Worm (Caenorhabditis elegans): Measurements from ENCODE around the gene C17F4.7.
"Not testable (repeated sequence)": the region's sequence is repeated elsewhere in the genome, so short reads cannot be mapped to it uniquely, and the experiment has no call there.

Gene C17F4.7

DNA sequence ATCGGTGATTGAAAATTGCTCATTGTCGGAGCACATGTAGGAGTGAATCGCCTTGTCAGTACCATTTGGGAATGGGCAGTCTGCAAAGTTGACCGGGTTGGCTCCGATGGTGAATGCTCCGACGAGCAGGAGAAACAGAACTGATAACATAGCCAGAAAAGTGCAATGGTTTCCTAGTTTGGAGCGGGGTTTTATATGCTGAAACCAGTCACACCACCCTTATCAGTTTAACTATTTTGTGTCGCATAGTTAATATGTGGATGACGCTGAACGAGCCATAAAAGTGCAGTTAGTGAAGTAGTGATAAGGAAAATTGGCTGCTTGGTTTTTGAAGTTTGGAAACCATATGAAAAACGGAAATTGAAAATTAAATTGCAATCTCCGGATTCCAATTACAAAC, at the start of gene C17F4.7:
C17F4.7 (minus strand) TSS at position 180 of the 400 bp plus-strand sequence.
- TF ChIP-seq cebp-1 (GFP tag; IDR thresholded peaks at IDR 0.05) (no peak), cebp-1 (tag; optimal IDR thresholded peaks at IDR 0.05) (peak; percentile 14), egrh-3 (GFP tag; IDR thresholded peaks at IDR 0.05) (no peak), F57C9.4 (tag; optimal IDR thresholded peaks at IDR 0.05) (no peak), mcd-1 (GFP tag; IDR thresholded peaks at IDR 0.05) (no peak), atf-7 (tag; optimal IDR thresholded peaks at IDR 0.05) (peak; percentile 50), madf-10 (tag; optimal IDR thresholded peaks at IDR 0.05) (peak; percentile 11), pbrm-1 (GFP tag; IDR thresholded peaks at IDR 0.05) (0 out of 2 replicates have a peak, but pooled peaks have one; percentile 40), B0019.2 (GFP tag; conservative IDR thresholded peaks at IDR 0.05) (no peak), dox-1 (GFP tag; IDR thresholded peaks at IDR 0.05) (peak; percentile 46), hlh-12 (tag; optimal IDR thresholded peaks at IDR 0.05) (no peak), repo-1 (tag; optimal IDR thresholded peaks at IDR 0.05) (no peak), let-607 (tag; optimal IDR thresholded peaks at IDR 0.05) (no peak), chd-7 (tag; optimal IDR thresholded peaks at IDR 0.05) (no peak), sdz-38 (tag; optimal IDR thresholded peaks at IDR 0.05) (no peak), attf-5 (GFP tag; optimal IDR thresholded peaks at IDR 0.05) (peak; percentile 2), ets-4 (GFP tag; optimal IDR thresholded peaks at IDR 0.05) (peak; percentile 51), ztf-18 (tag; optimal IDR thresholded peaks at IDR 0.05) (no peak), ztf-26 (tag; optimal IDR thresholded peaks at IDR 0.05) (peak; percentile 6), unc-62 (GFP tag; optimal IDR thresholded peaks at IDR 0.05) (peak; percentile 47), tbx-9 (tag; optimal IDR thresholded peaks at IDR 0.05; ENCODE audit: borderline replicate concordance) (no peak), him-1 (tag; optimal IDR thresholded peaks at IDR 0.05) (no peak), F37B4.10 (GFP tag; IDR thresholded peaks at IDR 0.05) (no peak), B0336.3 (GFP tag; IDR thresholded peaks at IDR 0.05) (0 out of 2 replicates have a peak, but pooled peaks have one; percentile 16), nhr-27 (tag; optimal IDR thresholded peaks at IDR 0.05) (no peak), F52B5.7 (tag; optimal IDR thresholded peaks at IDR 0.05) (no peak), tbp1 (GFP tag; optimal IDR thresholded peaks at IDR 0.05) (peak; percentile 21), athp-1 (tag; optimal IDR thresholded peaks at IDR 0.05) (no peak), hlh-26 (GFP tag; conservative IDR thresholded peaks at IDR 0.05) (no peak), ztf-22 (GFP tag; optimal IDR thresholded peaks at IDR 0.05) (peak; percentile 29), sptf-2 (GFP tag; optimal IDR thresholded peaks at IDR 0.05) (no peak), nhr-80 (tag; optimal IDR thresholded peaks at IDR 0.05) (peak; percentile 94)

DNA sequence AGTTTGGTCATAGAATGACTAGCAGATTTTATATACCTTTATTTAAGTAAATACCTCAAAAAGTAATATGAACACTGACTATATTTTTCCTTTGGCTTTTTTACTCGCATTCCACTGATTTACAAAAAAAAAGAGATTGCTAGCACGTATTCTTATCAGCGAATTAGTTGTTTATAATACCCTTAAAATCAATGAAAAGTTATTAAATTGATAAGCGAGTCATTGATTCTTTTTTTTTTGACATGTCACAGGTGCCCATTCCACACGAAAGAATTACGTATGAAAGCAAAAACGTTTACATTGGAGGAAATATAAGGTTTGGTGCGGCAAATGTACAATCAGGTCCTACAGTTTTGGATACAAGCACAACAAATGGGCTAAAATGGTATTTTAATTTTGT, 49.4 kb upstream of the C17F4.7 start, which contains the start of gene btb-17:
btb-17 (plus strand) TSS at position 213 of the 400 bp plus-strand sequence.
- TF ChIP-seq ceh-100 (GFP tag; IDR thresholded peaks at IDR 0.05) = no peak
- TF ChIP-seq nfya-2 (GFP tag; IDR thresholded peaks at IDR 0.05) = no peak
- TF ChIP-seq nhr-80 (tag; optimal IDR thresholded peaks at IDR 0.05) = peak; percentile 35

DNA sequence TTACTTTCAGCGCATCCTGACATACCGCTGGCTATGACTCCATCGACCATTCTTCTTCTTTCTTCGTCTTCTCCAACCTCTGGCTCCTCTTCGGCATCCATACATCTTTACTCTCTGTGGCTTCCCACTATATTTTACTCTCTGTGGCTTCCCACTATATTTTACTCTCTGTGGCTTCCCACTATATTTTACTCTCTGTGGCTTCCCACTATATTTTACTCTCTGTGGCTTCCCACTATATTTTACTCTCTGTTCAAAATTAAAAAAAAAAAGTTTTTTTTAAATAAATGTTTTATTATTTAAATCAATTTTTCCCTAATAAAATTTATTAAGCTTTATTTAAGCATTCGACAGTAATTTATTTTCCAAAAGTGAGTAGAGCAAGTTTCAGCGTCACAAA, 44.7 kb upstream of the C17F4.7 start, which contains the start of gene F39E9.14:
F39E9.14 (minus strand) TSS at position 101 of the 400 bp plus-strand sequence.
- not testable (repeated sequence) for TF ChIP-seq bed-2 (GFP tag; IDR thresholded peaks at IDR 0.05); athp-1 (tag; optimal IDR thresholded peaks at IDR 0.05); mes-4 (tag; optimal IDR thresholded peaks at IDR 0.05)

DNA sequence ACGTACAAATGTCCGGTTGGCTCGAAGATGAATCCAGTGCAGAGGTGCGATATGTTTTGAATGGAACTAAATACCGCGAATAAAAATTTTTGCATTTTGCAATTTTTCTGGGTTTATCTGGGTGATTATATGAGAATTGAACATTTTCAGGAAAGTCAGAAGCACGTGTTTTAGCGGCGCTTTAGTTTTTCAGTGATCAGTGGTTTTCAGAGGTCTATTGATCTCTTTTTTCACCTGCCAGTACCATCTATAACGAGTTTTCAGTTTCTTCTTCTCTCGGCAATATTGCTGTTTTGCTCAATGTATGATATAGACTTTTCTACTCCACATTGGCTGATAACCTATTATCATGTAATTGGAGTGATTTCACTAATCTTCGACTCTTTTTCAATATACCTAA, 41.3 kb upstream of the C17F4.7 start, which contains the start of gene sri-63:
sri-63 (plus strand) TSS at position 301 of the 400 bp plus-strand sequence.
- TF ChIP-seq D2030.7 (GFP tag; IDR thresholded peaks at IDR 0.05) = no peak
- TF ChIP-seq nfya-2 (GFP tag; IDR thresholded peaks at IDR 0.05) = no peak
- TF ChIP-seq nfyb-1 (GFP tag; IDR thresholded peaks at IDR 0.05) = no peak
- no peak for TF ChIP-seq dox-1 (GFP tag; IDR thresholded peaks at IDR 0.05)
- TF ChIP-seq fkh-3 (tag; optimal IDR thresholded peaks at IDR 0.05) = no peak
